Fruit fly (Drosophila melanogaster) whole organism, embryonic: ENCODE measurements around the gene hry.

ENCODE experiments used
- Abd-B ChIP-seq: fragments of 200-800 bp; sonication (Bioruptor generic); optimal IDR thresholded peaks from 2 replicates; lab custom pipeline; 2018; ENCODE audit warnings: missing biosample characterization, mild to moderate bottlenecking, missing genetic modification characterization, moderate library complexity
- Atf-2 ChIP-seq: fragments of 200-800 bp; sonication (Bioruptor generic); optimal IDR thresholded peaks from 2 replicates; lab custom pipeline; 2016; ENCODE audit warnings: missing biosample characterization, missing genetic modification characterization
- Bgb ChIP-seq: fragments of 200-800 bp; sonication (Bioruptor generic); IDR thresholded peaks from 2 replicates; pipeline ENCODE4 v1.3.6; 2022; ENCODE audit warnings: missing biosample characterization, missing genetic modification characterization; ENCODE audit not compliant: partially characterized antibody
- CG10959 ChIP-seq: fragments of 200-800 bp; sonication (Bioruptor generic); IDR thresholded peaks from 2 replicates; pipeline ENCODE4 v1.3.6; 2022; ENCODE audit warnings: missing biosample characterization, missing genetic modification characterization
- CG11085 ChIP-seq: fragments of 200-800 bp; sonication (Bioruptor generic); IDR thresholded peaks from 2 replicates; pipeline ENCODE4 v1.3.6; 2022; ENCODE audit warnings: missing biosample characterization, missing genetic modification characterization
- CG12769 ChIP-seq: fragments of 200-800 bp; sonication (Bioruptor generic); optimal IDR thresholded peaks from 2 replicates; lab custom pipeline; 2019; ENCODE audit warnings: missing biosample characterization, mild to moderate bottlenecking, missing genetic modification characterization, moderate library complexity
- CG13287 ChIP-seq: fragments of 200-800 bp; sonication (Bioruptor generic); IDR thresholded peaks from 2 replicates; pipeline ENCODE4 v1.3.6; 2022; ENCODE audit warnings: missing biosample characterization, missing genetic modification characterization; ENCODE audit not compliant: partially characterized antibody
- CG13775 ChIP-seq: fragments of 200-800 bp; sonication (Bioruptor generic); optimal IDR thresholded peaks from 3 replicates; lab custom pipeline; 2017; ENCODE audit warnings: missing biosample characterization, mild to moderate bottlenecking, missing genetic modification characterization
- CG15696 ChIP-seq: fragments of 200-800 bp; sonication (Bioruptor generic); optimal IDR thresholded peaks from 2 replicates; lab custom pipeline; 2019; ENCODE audit warnings: missing biosample characterization, mild to moderate bottlenecking, missing genetic modification characterization, moderate library complexity
- CG1603 ChIP-seq: fragments of 200-800 bp; sonication (Bioruptor generic); optimal IDR thresholded peaks from 2 replicates; lab custom pipeline; 2019; ENCODE audit warnings: missing biosample characterization, mild to moderate bottlenecking, missing genetic modification characterization, moderate library complexity
- CG1647 ChIP-seq: fragments of 200-800 bp; sonication (Bioruptor generic); optimal IDR thresholded peaks from 3 replicates; lab custom pipeline; 2016; ENCODE audit warnings: missing biosample characterization, missing genetic modification characterization
- CG17186 ChIP-seq: fragments of 200-800 bp; sonication (Bioruptor generic); optimal IDR thresholded peaks from 3 replicates; lab custom pipeline; 2017; ENCODE audit warnings: missing biosample characterization, missing genetic modification reagents, missing genetic modification characterization
- CG2199 ChIP-seq: fragments of 200-800 bp; sonication (Bioruptor generic); IDR thresholded peaks from 3 replicates; pipeline ENCODE4 v1.3.6; 2022; ENCODE audit warnings: missing biosample characterization, missing genetic modification characterization
- CG30431 ChIP-seq: fragments of 200-800 bp; sonication (Bioruptor generic); optimal IDR thresholded peaks from 2 replicates; lab custom pipeline; 2017; ENCODE audit warnings: missing biosample characterization, missing genetic modification characterization
- CG33213 ChIP-seq: fragments of 200-800 bp; sonication (Bioruptor generic); optimal IDR thresholded peaks from 3 replicates; lab custom pipeline; 2016; ENCODE audit warnings: missing biosample characterization, missing genetic modification characterization
- CG3838 ChIP-seq: fragments of 200-800 bp; sonication (Bioruptor generic); optimal IDR thresholded peaks from 3 replicates; lab custom pipeline; 2016; ENCODE audit warnings: missing biosample characterization, missing genetic modification characterization
- CG4854 ChIP-seq: fragments of 200-800 bp; sonication (Bioruptor generic); optimal IDR thresholded peaks from 2 replicates; lab custom pipeline; 2016; ENCODE audit warnings: missing biosample characterization, missing genetic modification characterization, inconsistent platforms
- CG6654 ChIP-seq: fragments of 200-800 bp; sonication (Bioruptor generic); optimal IDR thresholded peaks from 2 replicates; lab custom pipeline; 2017; ENCODE audit warnings: missing biosample characterization, mild to moderate bottlenecking, missing genetic modification characterization
- CG6791 ChIP-seq: fragments of 200-800 bp; sonication (Bioruptor generic); IDR thresholded peaks from 3 replicates; pipeline ENCODE4 v1.3.6; 2022; ENCODE audit warnings: missing biosample characterization, missing genetic modification characterization; ENCODE audit not compliant: partially characterized antibody
- CG9727 ChIP-seq: fragments of 200-800 bp; sonication (Bioruptor generic); optimal IDR thresholded peaks from 3 replicates; lab custom pipeline; 2017; ENCODE audit warnings: missing biosample characterization, mild to moderate bottlenecking, missing genetic modification characterization
- Dad ChIP-seq: fragments of 200-800 bp; sonication (Bioruptor generic); optimal IDR thresholded peaks from 3 replicates; lab custom pipeline; 2016; ENCODE audit warnings: missing biosample characterization, missing genetic modification characterization
- HHEX ChIP-seq: fragments of 200-800 bp; sonication (Bioruptor generic); optimal IDR thresholded peaks from 3 replicates; lab custom pipeline; 2017; ENCODE audit warnings: missing biosample characterization, mild to moderate bottlenecking, missing genetic modification characterization, missing genetic modification reagents
- Hr39 ChIP-seq: fragments of >200 bp; optimal IDR thresholded peaks from 2 replicates; lab custom pipeline; 2017
- Mad ChIP-seq: fragments of 200-800 bp; sonication (Bioruptor generic); optimal IDR thresholded peaks from 2 replicates; lab custom pipeline; 2016; ENCODE audit warnings: missing biosample characterization, missing genetic modification characterization
- Myb ChIP-seq: fragments of 200-800 bp; sonication (Bioruptor generic); optimal IDR thresholded peaks from 2 replicates; lab custom pipeline; 2016; ENCODE audit warnings: missing biosample characterization, missing genetic modification characterization
- NFAT ChIP-seq: fragments of 200-800 bp; sonication (Bioruptor generic); IDR thresholded peaks from 2 replicates; pipeline ENCODE4 v1.3.6; 2022; ENCODE audit warnings: missing biosample characterization, missing genetic modification characterization
- Nf-YA ChIP-seq: fragments of 200-800 bp; sonication (Bioruptor generic); IDR thresholded peaks from 2 replicates; pipeline ENCODE4 v1.3.6; 2022; ENCODE audit warnings: missing biosample characterization, missing genetic modification characterization
- Nf-YB ChIP-seq: fragments of 200-800 bp; sonication (Bioruptor generic); optimal IDR thresholded peaks from 3 replicates; lab custom pipeline; 2019; ENCODE audit warnings: missing biosample characterization, mild to moderate bottlenecking, missing genetic modification characterization, moderate library complexity
- ara ChIP-seq: fragments of 200-800 bp; sonication (Bioruptor generic); IDR thresholded peaks from 2 replicates; pipeline ENCODE4 v1.3.6; 2022; ENCODE audit warnings: missing biosample characterization, missing genetic modification characterization
- bcd ChIP-seq: fragments of 200-800 bp; sonication (Bioruptor generic); optimal IDR thresholded peaks from 2 replicates; lab custom pipeline; 2017; ENCODE audit warnings: missing biosample characterization, mild to moderate bottlenecking, missing genetic modification characterization
- br ChIP-seq: fragments of >200 bp; optimal IDR thresholded peaks from 2 replicates; lab custom pipeline; 2017
- chif ChIP-seq, 2 experiments: fragments of 200-800 bp; sonication (Bioruptor generic); optimal IDR thresholded peaks; 3 replicates each; lab custom pipeline; 2016; ENCODE audit warnings: missing biosample characterization in 2 of 2, missing genetic modification characterization in 2 of 2
- dm ChIP-seq: fragments of 200-800 bp; sonication (Bioruptor generic); optimal IDR thresholded peaks from 3 replicates; lab custom pipeline; 2016; ENCODE audit warnings: missing biosample characterization, missing genetic modification characterization
- ems ChIP-seq: fragments of 200-800 bp; sonication (Bioruptor generic); optimal IDR thresholded peaks from 3 replicates; lab custom pipeline; 2016; ENCODE audit warnings: missing biosample characterization, missing genetic modification characterization
- fu2 ChIP-seq: fragments of 200-800 bp; sonication (Bioruptor generic); optimal IDR thresholded peaks from 2 replicates; lab custom pipeline; 2016; ENCODE audit warnings: missing biosample characterization, missing genetic modification characterization
- ham ChIP-seq: fragments of 200-800 bp; sonication (Bioruptor generic); IDR thresholded peaks from 2 replicates; pipeline ENCODE4 v1.3.6; 2022; ENCODE audit warnings: missing biosample characterization, missing genetic modification characterization
- hkb ChIP-seq, 2 experiments: fragments of 200-800 bp in 1 of 2; fragments of >200 bp in 1 of 2; sonication (Bioruptor generic) in 1 of 2; IDR thresholded peaks in 1 of 2; optimal IDR thresholded peaks in 1 of 2; 2 replicates each; pipeline versions ENCODE4 v1.3.6 to Lab custom; 2017 to 2022; ENCODE audit warnings: missing biosample characterization in 1 of 2, missing genetic modification characterization in 1 of 2
- kni ChIP-seq: fragments of 200-800 bp; sonication (Bioruptor generic); optimal IDR thresholded peaks from 3 replicates; lab custom pipeline; 2017; ENCODE audit warnings: mild to moderate bottlenecking, missing biosample characterization, missing genetic modification reagents, missing genetic modification characterization
- knrl ChIP-seq: fragments of 200-800 bp; sonication (Bioruptor generic); IDR thresholded peaks from 3 replicates; pipeline ENCODE4 v1.3.6; 2022; ENCODE audit warnings: missing biosample characterization, missing genetic modification characterization; ENCODE audit not compliant: partially characterized antibody
- lab ChIP-seq: fragments of 200-800 bp; sonication (Bioruptor generic); optimal IDR thresholded peaks from 3 replicates; lab custom pipeline; 2017; ENCODE audit warnings: missing biosample characterization, missing genetic modification characterization, mild to moderate bottlenecking, moderate library complexity, missing genetic modification reagents
- lmd ChIP-seq: fragments of 200-800 bp; sonication (Bioruptor generic); IDR thresholded peaks from 2 replicates; pipeline ENCODE4 v1.3.6; 2022; ENCODE audit warnings: missing biosample characterization, missing genetic modification characterization
- lola ChIP-seq, 3 experiments: fragments of >200 bp in 2 of 3; fragments of 200-800 bp in 1 of 3; sonication (Bioruptor generic) in 1 of 3; optimal IDR thresholded peaks; 2 replicates each; lab custom pipeline; 2017 to 2019; ENCODE audit warnings: missing biosample characterization in 3 of 3, missing genetic modification characterization in 3 of 3, mild to moderate bottlenecking in 1 of 3, moderate library complexity in 1 of 3
- luna ChIP-seq: fragments of 200-800 bp; sonication (Bioruptor generic); optimal IDR thresholded peaks from 2 replicates; lab custom pipeline; 2016; ENCODE audit warnings: missing biosample characterization, missing genetic modification characterization
- mam ChIP-seq: fragments of 200-800 bp; sonication (Bioruptor generic); optimal IDR thresholded peaks from 3 replicates; lab custom pipeline; 2016; ENCODE audit warnings: missing biosample characterization, missing genetic modification characterization
- oc ChIP-seq: fragments of 200-800 bp; sonication (Bioruptor generic); optimal IDR thresholded peaks from 2 replicates; lab custom pipeline; 2018; ENCODE audit warnings: missing biosample characterization, mild to moderate bottlenecking, missing genetic modification characterization, moderate library complexity
- sd ChIP-seq: fragments of 200-800 bp; sonication (Bioruptor generic); optimal IDR thresholded peaks from 3 replicates; lab custom pipeline; 2018; ENCODE audit warnings: missing biosample characterization, mild to moderate bottlenecking, missing genetic modification characterization, moderate library complexity
- slou ChIP-seq: fragments of 200-800 bp; sonication (Bioruptor generic); optimal IDR thresholded peaks from 3 replicates; lab custom pipeline; 2016; ENCODE audit warnings: missing biosample characterization, missing genetic modification characterization
- sr ChIP-seq: fragments of 200-800 bp; sonication (Bioruptor generic); IDR thresholded peaks from 3 replicates; pipeline ENCODE4 v1.3.6; 2022; ENCODE audit warnings: missing biosample characterization, missing genetic modification characterization
- tin ChIP-seq: fragments of 200-800 bp; sonication (Bioruptor generic); optimal IDR thresholded peaks from 3 replicates; lab custom pipeline; 2016; ENCODE audit warnings: missing biosample characterization, missing genetic modification characterization
- wor ChIP-seq: fragments of 200-800 bp; sonication (Bioruptor generic); IDR thresholded peaks from 2 replicates; pipeline ENCODE4 v1.3.6; 2022; ENCODE audit warnings: missing biosample characterization, missing genetic modification characterization

Gene hry

DNA sequence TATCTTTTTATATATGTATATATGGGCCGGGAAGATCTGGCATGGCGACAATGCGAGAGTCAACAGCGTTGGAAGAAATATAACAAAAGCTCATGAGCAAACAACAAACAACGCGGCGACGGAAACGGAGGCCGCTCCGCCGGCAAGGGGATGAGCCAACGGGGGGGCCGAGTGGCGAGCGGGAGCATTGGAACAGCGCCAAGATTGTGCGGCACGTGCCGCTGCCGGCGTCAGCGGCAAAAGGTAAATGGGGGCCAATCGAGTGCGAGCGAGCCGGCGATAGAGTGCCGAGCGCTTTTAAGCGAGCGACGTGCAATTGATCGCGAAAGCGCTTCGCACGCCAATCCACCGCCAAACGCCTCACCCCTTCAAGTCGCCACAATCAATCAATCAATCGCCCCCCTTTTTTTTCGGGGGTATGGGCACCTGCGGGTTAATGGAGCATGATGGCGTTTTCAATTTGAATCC is 21.0 kb downstream of the hry start (continued):
- TF ChIP-seq mam (GFP tag; lab: Kevin White, UChicago) = no peak
- TF ChIP-seq CG9727 (GFP tag; lab: Kevin White, UChicago) = peak; percentile 78
- no peak for TF ChIP-seq CG6791 (GFP tag; lab: Robert Waterston, UW)
- peak; percentile 56 for TF ChIP-seq CG33213 (GFP tag; lab: Kevin White, UChicago)
- TF ChIP-seq bcd = peak; percentile 69
- TF ChIP-seq knrl (GFP tag; lab: Robert Waterston, UW) = 0 out of 3 replicates have a peak, but pooled peaks have one; percentile 28
- TF ChIP-seq lola (GFP tag; optimal IDR thresholded peaks at IDR 0.05; lab: Kevin White, UChicago) = peak in 1 of 3 experiments; percentile 40
- TF ChIP-seq dm (GFP tag; lab: Kevin White, UChicago) = peak; percentile 35
- peak; percentile 10 for TF ChIP-seq Dad (GFP tag; lab: Kevin White, UChicago)
- peak; percentile 34 for TF ChIP-seq CG6654 (GFP tag; lab: Kevin White, UChicago)
- TF ChIP-seq slou = no peak
- TF ChIP-seq sr (GFP tag; lab: Robert Waterston, UW) = peak; percentile 48; the same call in 1 of the 3 replicates
- peak; percentile 44; the same call in 1 of the 2 replicates for TF ChIP-seq ara (GFP tag; lab: Robert Waterston, UW)
- no peak for TF ChIP-seq CG11085 (GFP tag; lab: Robert Waterston, UW)
- peak; percentile 47; the same call in 1 of the 2 replicates for TF ChIP-seq NFAT (GFP tag; lab: Robert Waterston, UW)
- peak; percentile 36; the same call in 1 of the 2 replicates for TF ChIP-seq CG10959 (GFP tag; lab: Robert Waterston, UW)
- peak; percentile 96 for TF ChIP-seq lab (GFP tag; lab: Kevin White, UChicago)
- peak; percentile 5 for TF ChIP-seq CG4854 (GFP tag; lab: Kevin White, UChicago)
- TF ChIP-seq wor (GFP tag; lab: Robert Waterston, UW) = no peak
- peak; percentile 46 for TF ChIP-seq Nf-YB (GFP tag; lab: Kevin White, UChicago)
- no peak for TF ChIP-seq lmd
- TF ChIP-seq sd (tag; lab: Kevin White, UChicago) = peak; percentile 73
- TF ChIP-seq hkb (optimal IDR thresholded peaks at IDR 0.05; lab: Kevin White, UChicago) = no peak
- TF ChIP-seq hkb (GFP tag; IDR thresholded peaks at IDR 0.05; lab: Robert Waterston, UW) = peak; percentile 64
- no peak; the same call in 1 of the 2 replicates for TF ChIP-seq Bgb (GFP tag; lab: Robert Waterston, UW)
- TF ChIP-seq CG2199 (GFP tag; lab: Robert Waterston, UW) = no peak
- no peak for TF ChIP-seq CG1647 (GFP tag; lab: Kevin White, UChicago)
- TF ChIP-seq Mad (GFP tag; lab: Kevin White, UChicago) = peak; percentile 63
- peak; percentile 14 for TF ChIP-seq CG30431
- 0 out of 2 replicates have a peak, but pooled peaks have one; percentile 14 for TF ChIP-seq Nf-YA
- TF ChIP-seq Myb (GFP tag; lab: Kevin White, UChicago) = peak; percentile 6
- no peak for TF ChIP-seq Hr39 (lab: Kevin White, UChicago)
- no peak for TF ChIP-seq fu2 (GFP tag; lab: Kevin White, UChicago)
- TF ChIP-seq Abd-B (GFP tag; lab: Kevin White, UChicago) = no peak
- peak; percentile 35 for TF ChIP-seq tin
- TF ChIP-seq CG13775 (GFP tag; lab: Kevin White, UChicago) = peak; percentile 33
- peak; percentile 80 for TF ChIP-seq oc (tag; lab: Kevin White, UChicago)
- TF ChIP-seq Atf-2 (GFP tag; lab: Kevin White, UChicago) = no peak
- TF ChIP-seq ems (GFP tag; lab: Kevin White, UChicago) = peak; percentile 32
- TF ChIP-seq chif (GFP tag; optimal IDR thresholded peaks at IDR 0.05; lab: Kevin White, UChicago) = peak; percentile 11 to 41
- peak; percentile 86 for TF ChIP-seq CG12769 (tag; lab: Kevin White, UChicago)
- peak; percentile 30; the same call in 1 of the 2 replicates for TF ChIP-seq CG13287 (GFP tag; lab: Robert Waterston, UW)
- peak; percentile 13 for TF ChIP-seq CG15696 (tag; lab: Kevin White, UChicago)
- peak; percentile 16 for TF ChIP-seq CG3838 (GFP tag; lab: Kevin White, UChicago)
- peak; percentile 87 for TF ChIP-seq HHEX (GFP tag; lab: Kevin White, UChicago)
- no peak for TF ChIP-seq CG17186 (GFP tag; lab: Kevin White, UChicago)
- TF ChIP-seq luna (GFP tag; lab: Kevin White, UChicago) = no peak
- peak; percentile 32; the same call in 1 of the 2 replicates for TF ChIP-seq ham
- peak; percentile 71 for TF ChIP-seq kni (GFP tag; lab: Kevin White, UChicago)
- no peak for TF ChIP-seq br
- TF ChIP-seq CG1603 (tag; lab: Kevin White, UChicago) = peak; percentile 21
